Fruit fly (Drosophila melanogaster): Measurements from ENCODE around the gene Nepl7.

dm6 chr2L:12657337-12657736 is 12.2 kb downstream of the Nepl7 start:
- TF ChIP-seq CG8478 (optimal IDR thresholded peaks at IDR 0.05) (no peak), CTCF (optimal IDR thresholded peaks at IDR 0.05) (no peak)
